Fruit fly (Drosophila melanogaster) whole organism, embryonic: ENCODE data around the gene Gale.

Experiments used
- CG17912 ChIP-seq: fragments of 200-800 bp; sonication (Bioruptor generic); optimal IDR thresholded peaks from 2 replicates; lab custom pipeline; 2018; ENCODE audit warnings: missing biosample characterization, mild to moderate bottlenecking, missing genetic modification characterization
- CG2202 ChIP-seq: fragments of 200-800 bp; sonication (Bioruptor generic); optimal IDR thresholded peaks from 2 replicates; lab custom pipeline; 2018; ENCODE audit warnings: missing biosample characterization, mild to moderate bottlenecking, missing genetic modification characterization
- CG34224 ChIP-seq: fragments of 200-800 bp; sonication (Bioruptor generic); IDR thresholded peaks from 3 replicates; pipeline ENCODE4 v1.3.6; 2022; ENCODE audit warnings: missing biosample characterization, missing genetic modification characterization; ENCODE audit not compliant: partially characterized antibody
- CG7786 ChIP-seq: fragments of 200-800 bp; sonication (Bioruptor generic); optimal IDR thresholded peaks from 2 replicates; lab custom pipeline; 2016; ENCODE audit warnings: missing biosample characterization, missing genetic modification characterization
- CG7928 ChIP-seq: fragments of 200-800 bp; sonication (Bioruptor generic); optimal IDR thresholded peaks from 2 replicates; lab custom pipeline; 2017; ENCODE audit warnings: missing biosample characterization, mild to moderate bottlenecking, missing genetic modification characterization
- Oli ChIP-seq: fragments of 200-800 bp; sonication (Bioruptor generic); optimal IDR thresholded peaks from 2 replicates; lab custom pipeline; 2018; ENCODE audit warnings: missing biosample characterization, mild to moderate bottlenecking, missing genetic modification characterization, moderate library complexity
- Ravus ChIP-seq: fragments of 200-800 bp; sonication (Bioruptor generic); IDR thresholded peaks from 2 replicates; pipeline ENCODE4 v1.3.6; 2022; ENCODE audit warnings: missing biosample characterization, missing genetic modification characterization
- pros ChIP-seq: fragments of 200-800 bp; sonication (Bioruptor generic); optimal IDR thresholded peaks from 3 replicates; lab custom pipeline; 2019; ENCODE audit warnings: missing biosample characterization, mild to moderate bottlenecking, missing genetic modification characterization, moderate library complexity
- shn ChIP-seq: fragments of 200-800 bp; sonication (Bioruptor generic); optimal IDR thresholded peaks from 3 replicates; lab custom pipeline; 2016; ENCODE audit warnings: missing biosample characterization, missing genetic modification characterization
- twi ChIP-seq: fragments of 200-800 bp; optimal IDR thresholded peaks from 2 replicates; lab custom pipeline; 2019; ENCODE audit warnings: missing biosample characterization, mild to moderate bottlenecking, missing genetic modification characterization, moderate library complexity

DNA sequence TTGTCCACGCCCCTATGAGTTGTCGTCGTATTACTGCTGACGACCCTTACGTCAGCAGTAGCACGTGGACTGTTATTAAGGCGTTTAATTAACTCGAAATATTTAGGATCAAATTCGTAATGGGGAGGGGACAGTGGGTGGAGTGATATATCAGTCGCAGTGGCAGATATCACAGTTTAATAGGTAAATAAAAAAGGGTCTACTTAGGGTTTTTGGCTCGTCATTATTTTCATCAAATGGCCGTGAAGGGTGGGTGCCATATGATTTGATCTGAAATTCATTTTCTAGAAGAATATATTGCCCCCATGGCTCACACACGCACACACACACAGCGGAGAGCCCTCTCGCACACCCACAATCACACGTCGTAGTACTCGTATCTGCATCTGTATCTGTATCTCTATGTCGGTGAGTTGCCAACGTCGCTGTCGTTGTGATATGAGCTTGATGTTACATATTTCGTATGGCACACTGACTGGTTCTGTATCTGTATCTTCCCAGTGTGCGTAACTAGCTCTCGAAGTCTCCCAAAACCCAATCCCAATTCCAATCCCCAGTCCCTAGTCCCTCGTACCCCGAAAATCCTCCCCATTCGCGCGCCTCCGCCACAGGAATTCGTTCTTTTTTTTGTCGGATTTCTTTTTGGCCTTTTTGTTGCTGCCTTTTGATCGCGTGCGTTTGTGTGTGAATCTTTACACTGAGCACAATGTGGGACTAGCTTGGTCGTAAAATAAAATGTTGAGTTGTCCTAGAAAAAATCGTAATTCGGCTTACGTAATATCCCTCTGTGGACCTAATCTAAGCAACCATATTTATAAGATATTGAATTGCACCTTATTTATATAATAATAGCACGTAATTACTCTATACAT lies 21.6 kb upstream of the Gale start:
- TF ChIP-seq pros (GFP tag; lab: Kevin White, UChicago): peak; percentile 35
- TF ChIP-seq twi (tag; lab: Kevin White, UChicago): no peak
- no peak for TF ChIP-seq CG7786 (GFP tag; lab: Kevin White, UChicago)
- TF ChIP-seq Ravus (GFP tag; lab: Robert Waterston, UW): no peak
- TF ChIP-seq shn: peak; percentile 4
- TF ChIP-seq CG17912 (GFP tag; lab: Kevin White, UChicago): no peak
- TF ChIP-seq Oli (tag; lab: Kevin White, UChicago): peak; percentile 49
- no peak for TF ChIP-seq CG7928 (GFP tag; lab: Kevin White, UChicago)
- TF ChIP-seq CG2202 (tag; lab: Kevin White, UChicago): no peak
- TF ChIP-seq CG34224: no peak; the same call in 2 of the 3 replicates
